Worm (Caenorhabditis elegans) whole organism, L4 larva: ENCODE data around the gene srw-2.

Experiments used
- D1046.2 ChIP-seq: fragments of 200-800 bp; sonication (Bioruptor generic); IDR thresholded peaks from 2 replicates; pipeline ENCODE4 v1.3.6; 2022; ENCODE audit warnings: missing genetic modification characterization, missing compliant biosample characterization
- ZK337.2 ChIP-seq: fragments of 200-800 bp; sonication (Bioruptor generic); IDR thresholded peaks from 2 replicates; pipeline ENCODE4 v1.3.6; 2022; ENCODE audit warnings: missing genetic modification reagents, missing genetic modification characterization, missing compliant biosample characterization
- ZK546.5 ChIP-seq, 2 experiments: sonication (generic microtip); optimal IDR thresholded peaks; 2 replicates each; lab custom pipeline; 2017; ENCODE audit warnings: missing biosample characterization in 2 of 2, missing genetic modification characterization in 2 of 2
- aha-1 ChIP-seq: fragments of 150-350 bp; peaks from one replicate; lab custom pipeline; 2014; ENCODE audit warnings: missing biosample characterization, missing genetic modification characterization
- aly-2 ChIP-seq: sonication (generic microtip); optimal IDR thresholded peaks from 2 replicates; lab custom pipeline; 2018; ENCODE audit warnings: missing biosample characterization, missing genetic modification characterization
- ama-1 ChIP-seq: fragments of 150-350 bp; optimal IDR thresholded peaks from 2 replicates; lab custom pipeline; 2014; ENCODE audit warnings: inconsistent platforms, mixed read lengths
- arid-1 ChIP-seq: fragments of 200-800 bp; sonication (Bioruptor generic); conservative IDR thresholded peaks from 2 replicates; pipeline ENCODE4 v1.3.6; 2022; ENCODE audit warnings: missing genetic modification reagents, missing genetic modification characterization, missing compliant biosample characterization
- attf-4 ChIP-seq: sonication (generic microtip); optimal IDR thresholded peaks from 3 replicates; lab custom pipeline; 2017; ENCODE audit warnings: missing biosample characterization, missing genetic modification characterization
- ceh-20 ChIP-seq: fragments of 200-800 bp; sonication (Bioruptor generic); IDR thresholded peaks from 2 replicates; pipeline ENCODE4 v1.3.6; 2022; ENCODE audit warnings: missing genetic modification reagents, missing genetic modification characterization, missing compliant biosample characterization
- ceh-28 ChIP-seq: fragments of 150-350 bp; optimal IDR thresholded peaks from 2 replicates; lab custom pipeline; 2014; ENCODE audit warnings: missing biosample characterization, missing genetic modification reagents, missing genetic modification characterization
- ceh-32 ChIP-seq: sonication (generic microtip); optimal IDR thresholded peaks from 2 replicates; lab custom pipeline; 2016; ENCODE audit warnings: mild to moderate bottlenecking, missing genetic modification characterization, missing compliant biosample characterization; ENCODE audit not compliant: poor library complexity
- ceh-44 ChIP-seq: fragments of 200-800 bp; sonication (Bioruptor generic); IDR thresholded peaks from 2 replicates; pipeline ENCODE4 v1.3.6; 2022; ENCODE audit warnings: missing genetic modification reagents, missing genetic modification characterization, missing compliant biosample characterization
- ces-1 ChIP-seq: fragments of 150-350 bp; sonication (generic microtip); optimal IDR thresholded peaks from 4 replicates; lab custom pipeline; 2014; ENCODE audit warnings: missing biosample characterization, missing genetic modification reagents, missing genetic modification characterization
- ctbp-1 ChIP-seq: fragments of 200-800 bp; sonication (Bioruptor generic); IDR thresholded peaks from 2 replicates; pipeline ENCODE4 v1.3.6; 2022; ENCODE audit warnings: missing genetic modification reagents, missing genetic modification characterization, missing compliant biosample characterization
- daf-16 ChIP-seq, 3 experiments: sonication (generic microtip); optimal IDR thresholded peaks; 2 replicates each; lab custom pipeline; 2016 to 2017; ENCODE audit warnings: missing genetic modification characterization in 3 of 3, missing genetic modification reagents in 3 of 3, mild to moderate bottlenecking in 2 of 3, missing compliant biosample characterization in 2 of 3, missing biosample characterization in 1 of 3, moderate library complexity in 1 of 3
- dmd-6 ChIP-seq: fragments of 200-800 bp; sonication (Bioruptor generic); IDR thresholded peaks from 2 replicates; pipeline ENCODE4 v1.3.6; 2022; ENCODE audit warnings: missing genetic modification reagents, missing genetic modification characterization, missing compliant biosample characterization
- dmd-9 ChIP-seq: fragments of 200-800 bp; sonication (Bioruptor generic); IDR thresholded peaks from 2 replicates; pipeline ENCODE4 v1.3.6; 2022; ENCODE audit warnings: missing genetic modification reagents, missing genetic modification characterization, missing compliant biosample characterization
- dve-1 ChIP-seq: sonication (generic microtip); optimal IDR thresholded peaks from 2 replicates; lab custom pipeline; 2017; ENCODE audit warnings: antibody characterized with exemption, mild to moderate bottlenecking, missing genetic modification characterization, missing compliant biosample characterization; ENCODE audit not compliant: insufficient read depth
- fkh-10 ChIP-seq: fragments of 150-350 bp; optimal IDR thresholded peaks from 2 replicates; lab custom pipeline; 2014; ENCODE audit warnings: missing biosample characterization, missing genetic modification reagents, missing genetic modification characterization
- fos-1 ChIP-seq: fragments of 150-350 bp; optimal IDR thresholded peaks from 2 replicates; lab custom pipeline; 2014; ENCODE audit warnings: missing biosample characterization, missing genetic modification characterization
- gei-8 ChIP-seq: fragments of 200-800 bp; sonication (Bioruptor generic); optimal IDR thresholded peaks from 2 replicates; lab custom pipeline; 2018; ENCODE audit warnings: mild to moderate bottlenecking, missing genetic modification characterization, missing compliant biosample characterization
- hlh-11 ChIP-seq: fragments of 200-800 bp; sonication (Bioruptor generic); optimal IDR thresholded peaks from 2 replicates; lab custom pipeline; 2018; ENCODE audit warnings: mild to moderate bottlenecking, missing genetic modification characterization, missing compliant biosample characterization
- hlh-30 ChIP-seq: sonication (generic microtip); optimal IDR thresholded peaks from 2 replicates; lab custom pipeline; 2017; ENCODE audit warnings: antibody characterized with exemption, mild to moderate bottlenecking, missing genetic modification characterization, missing compliant biosample characterization; ENCODE audit not compliant: insufficient read depth
- lin-39 ChIP-seq: fragments of 150-350 bp; optimal IDR thresholded peaks from 2 replicates; lab custom pipeline; 2014; ENCODE audit warnings: missing biosample characterization, missing genetic modification reagents, missing genetic modification characterization
- madf-9 ChIP-seq: fragments of 200-800 bp; sonication (Bioruptor generic); conservative IDR thresholded peaks from 2 replicates; pipeline ENCODE4 v1.3.6; 2022; ENCODE audit warnings: missing genetic modification reagents, missing genetic modification characterization, missing compliant biosample characterization
- mdl-1 ChIP-seq, 2 experiments: fragments of 150-350 bp in 1 of 2; sonication (generic microtip) in 1 of 2; optimal IDR thresholded peaks; 2 replicates each; lab custom pipeline; 2014 to 2017; ENCODE audit warnings: missing biosample characterization in 2 of 2, missing genetic modification characterization in 2 of 2
- mdt-29 ChIP-seq: fragments of 200-800 bp; sonication (Bioruptor generic); IDR thresholded peaks from 2 replicates; pipeline ENCODE4 v1.3.6; 2022; ENCODE audit warnings: missing genetic modification reagents, missing genetic modification characterization, missing compliant biosample characterization
- mep-1 ChIP-seq: fragments of 150-350 bp; sonication (generic microtip); optimal IDR thresholded peaks from 3 replicates; lab custom pipeline; 2014; ENCODE audit warnings: missing biosample characterization, missing genetic modification characterization
- mes-2 ChIP-seq: sonication (generic microtip); optimal IDR thresholded peaks from 2 replicates; lab custom pipeline; 2016; ENCODE audit warnings: missing genotype, mild to moderate bottlenecking, missing genetic modification characterization, missing compliant biosample characterization; ENCODE audit not compliant: poor library complexity, severe bottlenecking
- mxl-3 ChIP-seq: fragments of 200-800 bp; sonication (Bioruptor generic); optimal IDR thresholded peaks from 2 replicates; lab custom pipeline; 2018; ENCODE audit warnings: mild to moderate bottlenecking, missing genetic modification characterization, missing compliant biosample characterization
- nhr-102 ChIP-seq: sonication (generic microtip); optimal IDR thresholded peaks from 2 replicates; lab custom pipeline; 2016; ENCODE audit warnings: mild to moderate bottlenecking, missing genetic modification characterization, moderate library complexity, missing compliant biosample characterization
- nhr-28 ChIP-seq: fragments of 150-350 bp; optimal IDR thresholded peaks from 2 replicates; lab custom pipeline; 2014; ENCODE audit warnings: missing biosample characterization, missing genetic modification characterization
- nhr-77 ChIP-seq: fragments of 150-350 bp; optimal IDR thresholded peaks from 2 replicates; lab custom pipeline; 2014; ENCODE audit warnings: missing biosample characterization, missing genetic modification characterization
- pqm-1 ChIP-seq: sonication (generic microtip); optimal IDR thresholded peaks from 2 replicates; lab custom pipeline; 2017; ENCODE audit warnings: missing biosample characterization, missing genetic modification characterization
- snpc-4 ChIP-seq: fragments of 150-350 bp; optimal IDR thresholded peaks from 2 replicates; lab custom pipeline; 2014; ENCODE audit warnings: missing biosample characterization, missing genetic modification characterization
- spr-1 ChIP-seq: sonication (generic microtip); optimal IDR thresholded peaks from 2 replicates; lab custom pipeline; 2016; ENCODE audit warnings: mild to moderate bottlenecking, missing genetic modification characterization, missing compliant biosample characterization
- spr-3 ChIP-seq: fragments of 200-800 bp; sonication (Bioruptor generic); optimal IDR thresholded peaks from 2 replicates; lab custom pipeline; 2018; ENCODE audit warnings: mild to moderate bottlenecking, missing genetic modification characterization, missing compliant biosample characterization
- tra-1 ChIP-seq: fragments of 200-800 bp; sonication (Bioruptor generic); IDR thresholded peaks from 2 replicates; pipeline ENCODE4 v1.3.6; 2022; ENCODE audit warnings: missing genetic modification reagents, missing genetic modification characterization, missing compliant biosample characterization
- unc-130 ChIP-seq: sonication (generic microtip); optimal IDR thresholded peaks from 2 replicates; lab custom pipeline; 2016; ENCODE audit warnings: missing genetic modification reagents, missing genetic modification characterization, missing compliant biosample characterization
- unc-39 ChIP-seq: sonication (generic microtip); optimal IDR thresholded peaks from 2 replicates; lab custom pipeline; 2017; ENCODE audit warnings: missing biosample characterization, missing genetic modification characterization
- zip-2 ChIP-seq: fragments of 150-350 bp; optimal IDR thresholded peaks from 2 replicates; lab custom pipeline; 2014; ENCODE audit warnings: missing biosample characterization, missing genetic modification characterization

Gene srw-2

ce11 chrV:2881016-2881415 lies 50.3 kb downstream of the srw-2 start, which contains the start of gene ifc-1:
ifc-1 (plus strand) TSS chrV:2881393.
- no peak for TF ChIP-seq nhr-77
- no peak for TF ChIP-seq madf-9 (GFP tag; lab: Robert Waterston, UW)
- no peak for TF ChIP-seq gei-8
- no peak for TF ChIP-seq unc-39 (tag; lab: Kevin White, UChicago)
- TF ChIP-seq dmd-6 (GFP tag; lab: Robert Waterston, UW): peak; percentile 46
- no peak for TF ChIP-seq snpc-4 (tag; lab: Kevin White, UChicago)
- no peak for TF ChIP-seq ctbp-1
- no peak for TF ChIP-seq spr-1
- no peak for TF ChIP-seq zip-2
- no peak for TF ChIP-seq spr-3 (GFP tag; lab: Kevin White, UChicago)
- no peak for TF ChIP-seq daf-16 (GFP tag; optimal IDR thresholded peaks at IDR 0.05; lab: Kevin White, UChicago)
- TF ChIP-seq daf-16 (tag; optimal IDR thresholded peaks at IDR 0.05; lab: Kevin White, UChicago): peak; percentile 76
- TF ChIP-seq hlh-11 (tag; lab: Kevin White, UChicago): peak; percentile 13
- TF ChIP-seq ceh-28 (tag; lab: Kevin White, UChicago): no peak
- no peak for TF ChIP-seq ZK337.2
- TF ChIP-seq nhr-28 (tag; lab: Kevin White, UChicago): peak; percentile 52
- TF ChIP-seq fos-1: no peak
- peak; percentile 33 for TF ChIP-seq dve-1 (tag; lab: Kevin White, UChicago)
- no peak for TF ChIP-seq nhr-102 (tag; lab: Kevin White, UChicago)

- TF ChIP-seq dmd-6 (GFP tag; lab: Robert Waterston, UW) (peak; percentile 81), lin-39 (no peak), daf-16 (GFP tag; optimal IDR thresholded peaks at IDR 0.05; lab: Kevin White, UChicago) (no peak), daf-16 (tag; optimal IDR thresholded peaks at IDR 0.05; lab: Kevin White, UChicago) (peak; percentile 55), pqm-1 (tag; lab: Kevin White, UChicago) (peak; percentile 11), snpc-4 (tag; lab: Kevin White, UChicago) (no peak), mep-1 (tag; lab: Kevin White, UChicago) (no peak), ceh-32 (no peak), ceh-20 (0 out of 2 replicates have a peak, but pooled peaks have one; percentile 12), mdl-1 (tag; optimal IDR thresholded peaks at IDR 0.05; lab: Kevin White, UChicago) (no peak), dmd-9 (GFP tag; lab: Robert Waterston, UW) (no peak), arid-1 (GFP tag; lab: Robert Waterston, UW) (no peak), unc-130 (GFP tag; lab: Kevin White, UChicago) (no peak), ZK546.5 (tag; optimal IDR thresholded peaks at IDR 0.05; lab: Kevin White, UChicago) (no peak), tra-1 (GFP tag; lab: Robert Waterston, UW) (no peak), madf-9 (GFP tag; lab: Robert Waterston, UW) (no peak), hlh-30 (no peak), nhr-28 (tag; lab: Kevin White, UChicago) (peak; percentile 61), aha-1 (tag; lab: Kevin White, UChicago) (peak; percentile 70), D1046.2 (GFP tag; lab: Robert Waterston, UW) (no peak), ceh-44 (no peak), attf-4 (tag; lab: Kevin White, UChicago) (no peak), fkh-10 (GFP tag; lab: Kevin White, UChicago) (no peak), dve-1 (tag; lab: Kevin White, UChicago) (peak; percentile 47), mxl-3 (GFP tag; lab: Kevin White, UChicago) (no peak), gei-8 (no peak), mes-2 (no peak), ceh-28 (tag; lab: Kevin White, UChicago) (no peak), mdt-29 (no peak), zip-2 (no peak), ces-1 (GFP tag; lab: Kevin White, UChicago) (no peak), ama-1 (lab: Kevin White, UChicago) (no peak), aly-2 (tag; lab: Kevin White, UChicago) (no peak)
These were observed 50.9 kb downstream of the srw-2 start for ce11 chrV:2881565-2881964.
